Fruit fly (Drosophila melanogaster): Measurements from ENCODE around the gene ICA69.

The ICA69 gene

DNA sequence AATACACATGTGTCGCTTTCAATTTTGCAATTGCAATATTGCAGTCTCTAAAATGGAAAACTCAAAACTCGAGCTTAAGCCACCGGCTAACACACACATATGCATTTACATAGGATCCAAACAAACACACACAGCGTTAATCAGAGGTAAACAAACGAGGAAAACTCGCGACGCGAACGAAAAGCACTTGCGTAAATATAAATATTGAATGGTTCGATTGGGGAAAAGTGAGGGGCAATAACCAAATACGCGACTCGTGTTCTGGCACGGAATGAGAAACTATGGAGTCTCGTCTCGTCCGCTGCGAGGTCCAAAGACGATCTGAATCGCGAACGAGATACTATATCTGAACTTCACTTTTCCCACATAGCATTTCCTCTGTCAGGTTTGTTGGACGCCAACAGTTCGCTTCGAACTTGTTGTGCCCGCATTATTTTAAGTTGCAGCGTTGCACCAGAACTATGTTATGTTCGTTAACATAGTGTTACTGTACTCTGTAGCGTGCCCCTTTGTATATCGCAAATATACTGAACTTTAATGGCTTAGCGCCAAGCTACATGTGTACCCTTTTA, 321 bp upstream of the ICA69 start, which contains the start of gene ko (continued):
- TF ChIP-seq chm (GFP tag; IDR thresholded peaks at IDR 0.05): no peak
- no peak for TF ChIP-seq Opbp (GFP tag; IDR thresholded peaks at IDR 0.05; ENCODE audit: partially characterized antibody)
- no peak for TF ChIP-seq CG14050 (GFP tag; IDR thresholded peaks at IDR 0.05)
- peak; percentile 58 for TF ChIP-seq CG17359 (tag; optimal IDR thresholded peaks at IDR 0.05)
- peak; percentile 3 for TF ChIP-seq CG13296 (GFP tag; optimal IDR thresholded peaks at IDR 0.05)
- no peak for TF ChIP-seq MBD-R2 (GFP tag; IDR thresholded peaks at IDR 0.05)
- TF ChIP-seq Rfx (GFP tag; IDR thresholded peaks at IDR 0.05): no peak
- TF ChIP-seq CG9727 (GFP tag; optimal IDR thresholded peaks at IDR 0.05): peak; percentile 32
- TF ChIP-seq tx (GFP tag; optimal IDR thresholded peaks at IDR 0.05): no peak
- TF ChIP-seq CG33557 (GFP tag; optimal IDR thresholded peaks at IDR 0.05): peak; percentile 75
- no peak for TF ChIP-seq dan (GFP tag; IDR thresholded peaks at IDR 0.05)
- TF ChIP-seq Hr39 (optimal IDR thresholded peaks at IDR 0.05): no peak
- no peak for TF ChIP-seq grn (GFP tag; optimal IDR thresholded peaks at IDR 0.05)
- TF ChIP-seq Trl (optimal IDR thresholded peaks at IDR 0.05): no peak
- TF ChIP-seq Trl (GFP tag; optimal IDR thresholded peaks at IDR 0.05): peak; percentile 19
- TF ChIP-seq CG10565 (GFP tag; optimal IDR thresholded peaks at IDR 0.05): no peak
- no peak for TF ChIP-seq CG17912 (GFP tag; optimal IDR thresholded peaks at IDR 0.05)
- no peak for TF ChIP-seq lmd (GFP tag; IDR thresholded peaks at IDR 0.05)
- TF ChIP-seq sim (GFP tag; IDR thresholded peaks at IDR 0.05): peak; percentile 47; the same call in 1 of the 2 replicates
- no peak for TF ChIP-seq wdn (GFP tag; IDR thresholded peaks at IDR 0.05)
- peak; percentile 7 for TF ChIP-seq CG8281 (tag; optimal IDR thresholded peaks at IDR 0.05)
- TF ChIP-seq CG18619 (GFP tag; optimal IDR thresholded peaks at IDR 0.05): peak; percentile 17
- no peak for TF ChIP-seq Atf3 (GFP tag; optimal IDR thresholded peaks at IDR 0.05)
- no peak for TF ChIP-seq dmrt99B (tag; optimal IDR thresholded peaks at IDR 0.05)
- peak; percentile 93 for TF ChIP-seq sens (GFP tag)
- no peak for TF ChIP-seq CkIIα-i1 (GFP tag; IDR thresholded peaks at IDR 0.05)
- no peak for TF ChIP-seq Dip3 (GFP tag; optimal IDR thresholded peaks at IDR 0.05)
- TF ChIP-seq cad (GFP tag; optimal IDR thresholded peaks at IDR 0.05): no peak
- no peak for TF ChIP-seq disco-r (GFP tag; optimal IDR thresholded peaks at IDR 0.05)
- no peak for TF ChIP-seq CTCF (GFP tag; optimal IDR thresholded peaks at IDR 0.05)
- TF ChIP-seq pho (GFP tag; optimal IDR thresholded peaks at IDR 0.05): no peak
- TF ChIP-seq CG7928 (GFP tag; optimal IDR thresholded peaks at IDR 0.05): no peak
- no peak for TF ChIP-seq Sin3A (optimal IDR thresholded peaks at IDR 0.05)
- peak; percentile 64 for TF ChIP-seq CG10431 (GFP tag; optimal IDR thresholded peaks at IDR 0.05)
- no peak for TF ChIP-seq eve (GFP tag; optimal IDR thresholded peaks at IDR 0.05)
- peak; percentile 77 for TF ChIP-seq Asciz (GFP tag; optimal IDR thresholded peaks at IDR 0.05)
- peak; percentile 49 for TF ChIP-seq salm (tag; optimal IDR thresholded peaks at IDR 0.05)
- TF ChIP-seq CG34422 (GFP tag; IDR thresholded peaks at IDR 0.05): no peak
- TF ChIP-seq CG8388 (GFP tag; optimal IDR thresholded peaks at IDR 0.05): peak; percentile 21
- TF ChIP-seq Elba2 (GFP tag; optimal IDR thresholded peaks at IDR 0.05): no peak
- peak; percentile 77 for TF ChIP-seq ATbp (GFP tag; optimal IDR thresholded peaks at IDR 0.05)
- TF ChIP-seq Dip2 (GFP tag; IDR thresholded peaks at IDR 0.05): no peak
- TF ChIP-seq CG15269 (tag; optimal IDR thresholded peaks at IDR 0.05): no peak
- TF ChIP-seq E2f1 (GFP tag; IDR thresholded peaks at IDR 0.05): no peak
- no peak for TF ChIP-seq mld (GFP tag; IDR thresholded peaks at IDR 0.05; ENCODE audit: partially characterized antibody)
- no peak for TF ChIP-seq CG4820 (GFP tag; optimal IDR thresholded peaks at IDR 0.05)
- TF ChIP-seq Atf6 (GFP tag; IDR thresholded peaks at IDR 0.05): no peak; the same call in 1 of the 2 replicates
- TF ChIP-seq CG11247 (GFP tag; IDR thresholded peaks at IDR 0.05): no peak
- no peak for TF ChIP-seq CG16779 (GFP tag; IDR thresholded peaks at IDR 0.05)
- no peak for TF ChIP-seq Sox100B (GFP tag; optimal IDR thresholded peaks at IDR 0.05)
- peak in 1 of 2 experiments; percentile 63 for TF ChIP-seq bsh (GFP tag; optimal IDR thresholded peaks at IDR 0.05)
- no peak for TF ChIP-seq Nf-YC (tag; optimal IDR thresholded peaks at IDR 0.05)
- no peak for TF ChIP-seq nerfin-1 (tag; optimal IDR thresholded peaks at IDR 0.05)
- no peak for TF ChIP-seq CG32532 (GFP tag; IDR thresholded peaks at IDR 0.05)

Measured in whole organism, embryonic.